Worm (Caenorhabditis elegans) whole organism, L1 larva: ENCODE measurements around the gene fbxa-153.

Experiments used
- C04F5.9 ChIP-seq: sonication (generic microtip); optimal IDR thresholded peaks from 2 replicates; lab custom pipeline; 2016; ENCODE audit warnings: missing genetic modification characterization, missing compliant biosample characterization
- C16A3.4 ChIP-seq: fragments of 150-350 bp; optimal IDR thresholded peaks from 2 replicates; lab custom pipeline; 2014; ENCODE audit warnings: missing biosample characterization, missing genetic modification characterization
- F16B12.6 ChIP-seq: fragments of 150-350 bp; optimal IDR thresholded peaks from 2 replicates; lab custom pipeline; 2014; ENCODE audit warnings: missing biosample characterization, missing genetic modification characterization
- Y116A8C.19 ChIP-seq: sonication (generic microtip); optimal IDR thresholded peaks from 2 replicates; lab custom pipeline; 2016; ENCODE audit warnings: missing compliant biosample characterization, missing genetic modification characterization, borderline replicate concordance
- aha-1 ChIP-seq: fragments of 150-350 bp; optimal IDR thresholded peaks from 2 replicates; lab custom pipeline; 2014; ENCODE audit warnings: missing biosample characterization, missing genetic modification characterization
- aly-2 ChIP-seq: fragments of 150-350 bp; optimal IDR thresholded peaks from 2 replicates; lab custom pipeline; 2014; ENCODE audit warnings: missing biosample characterization, missing genetic modification characterization
- blmp-1 ChIP-seq: fragments of 150-350 bp; optimal IDR thresholded peaks from 2 replicates; lab custom pipeline; 2014; ENCODE audit warnings: missing biosample characterization, missing genetic modification characterization
- ceh-63 ChIP-seq: fragments of 200-800 bp; sonication (Bioruptor generic); optimal IDR thresholded peaks from 2 replicates; lab custom pipeline; 2018; ENCODE audit warnings: mild to moderate bottlenecking, missing genetic modification characterization, missing compliant biosample characterization
- ceh-8 ChIP-seq: fragments of 200-800 bp; sonication (Bioruptor generic); optimal IDR thresholded peaks from 2 replicates; lab custom pipeline; 2018; ENCODE audit warnings: mild to moderate bottlenecking, missing genetic modification characterization, moderate library complexity, missing compliant biosample characterization
- ceh-82 ChIP-seq, 3 experiments: fragments of 150-350 bp in 1 of 3; sonication (generic microtip) in 2 of 3; optimal IDR thresholded peaks; 2 replicates each; lab custom pipeline; 2014 to 2017; ENCODE audit warnings: missing biosample characterization in 3 of 3, missing genetic modification characterization in 3 of 3
- ceh-88 ChIP-seq: fragments of 200-800 bp; sonication (Bioruptor generic); IDR thresholded peaks from 2 replicates; pipeline ENCODE4 v1.3.6; 2022; ENCODE audit warnings: missing genetic modification characterization, missing compliant biosample characterization
- ceh-90 ChIP-seq: sonication (generic microtip); optimal IDR thresholded peaks from 2 replicates; lab custom pipeline; 2016; ENCODE audit warnings: missing genetic modification characterization, missing compliant biosample characterization
- ces-1 ChIP-seq: fragments of 150-350 bp; optimal IDR thresholded peaks from 2 replicates; lab custom pipeline; 2014; ENCODE audit warnings: missing biosample characterization, missing genetic modification reagents, missing genetic modification characterization
- dpl-1 ChIP-seq, 3 experiments: fragments of 150-350 bp in 2 of 3; sonication (generic microtip) in 1 of 3; optimal IDR thresholded peaks; 2 replicates each; lab custom pipeline; 2014 to 2017; ENCODE audit warnings: missing biosample characterization in 3 of 3, missing genetic modification characterization in 3 of 3, missing genetic modification reagents in 3 of 3
- dsc-1 ChIP-seq: sonication (generic microtip); optimal IDR thresholded peaks from 2 replicates; lab custom pipeline; 2016; ENCODE audit warnings: mild to moderate bottlenecking, missing genetic modification characterization, missing compliant biosample characterization
- elt-2 ChIP-seq: sonication (generic microtip); optimal IDR thresholded peaks from 2 replicates; lab custom pipeline; 2016; ENCODE audit warnings: missing genetic modification characterization, mild to moderate bottlenecking, inconsistent platforms, missing compliant biosample characterization, missing genetic modification reagents
- elt-3 ChIP-seq, 6 experiments: fragments of 150-350 bp in 1 of 6; sonication (generic microtip); optimal IDR thresholded peaks; 2 replicates each; lab custom pipeline; 2017 to 2018; ENCODE audit warnings: missing biosample characterization in 6 of 6, missing genetic modification characterization in 6 of 6, inconsistent platforms in 1 of 6
- fkh-10 ChIP-seq: sonication (generic microtip); optimal IDR thresholded peaks from 2 replicates; lab custom pipeline; 2017; ENCODE audit warnings: missing biosample characterization, missing genetic modification reagents, missing genetic modification characterization
- fkh-4 ChIP-seq: sonication (generic microtip); optimal IDR thresholded peaks from 2 replicates; lab custom pipeline; 2016; ENCODE audit warnings: missing compliant biosample characterization, missing genetic modification characterization, borderline replicate concordance
- fkh-8 ChIP-seq: sonication (generic microtip); optimal IDR thresholded peaks from 2 replicates; lab custom pipeline; 2016; ENCODE audit warnings: mild to moderate bottlenecking, missing genetic modification characterization, missing compliant biosample characterization
- fos-1 ChIP-seq: fragments of 150-350 bp; optimal IDR thresholded peaks from 2 replicates; lab custom pipeline; 2014; ENCODE audit warnings: missing biosample characterization, missing genetic modification characterization
- grh-1 ChIP-seq: fragments of 200-800 bp; sonication (Bioruptor generic); IDR thresholded peaks from 2 replicates; pipeline ENCODE4 v1.3.6; 2022; ENCODE audit warnings: missing genetic modification reagents, missing genetic modification characterization, missing compliant biosample characterization
- hlh-4 ChIP-seq: sonication (generic microtip); optimal IDR thresholded peaks from 2 replicates; lab custom pipeline; 2016; ENCODE audit warnings: mild to moderate bottlenecking, missing genetic modification characterization, missing compliant biosample characterization
- hpl-2 ChIP-seq: fragments of 150-350 bp; optimal IDR thresholded peaks from 2 replicates; lab custom pipeline; 2014; ENCODE audit warnings: missing biosample characterization, missing genetic modification reagents, missing genetic modification characterization
- isw-1 ChIP-seq: fragments of 200-800 bp; sonication (Bioruptor generic); IDR thresholded peaks from 2 replicates; pipeline ENCODE4 v1.3.6; 2022; ENCODE audit warnings: missing genetic modification characterization, missing compliant biosample characterization
- lin-14 ChIP-seq: fragments of 200-800 bp; sonication (Bioruptor generic); optimal IDR thresholded peaks from 2 replicates; lab custom pipeline; 2018; ENCODE audit warnings: mild to moderate bottlenecking, missing genetic modification characterization, moderate library complexity, missing compliant biosample characterization
- lin-35 ChIP-seq, 2 experiments: fragments of 150-350 bp; optimal IDR thresholded peaks; 2 replicates each; lab custom pipeline; 2014; ENCODE audit warnings: missing biosample characterization in 2 of 2, missing genetic modification characterization in 2 of 2, missing genetic modification reagents in 2 of 2
- lir-3 ChIP-seq: sonication (generic microtip); optimal IDR thresholded peaks from 2 replicates; lab custom pipeline; 2016; ENCODE audit warnings: mild to moderate bottlenecking, missing genetic modification characterization, moderate library complexity, missing compliant biosample characterization; ENCODE audit not compliant: poor library complexity
- mdl-1 ChIP-seq, 2 experiments: fragments of 150-350 bp; optimal IDR thresholded peaks; 2 replicates each; lab custom pipeline; 2014 to 2017; ENCODE audit warnings: missing biosample characterization in 2 of 2, missing genetic modification characterization in 2 of 2, inconsistent platforms in 1 of 2
- mep-1 ChIP-seq: fragments of 150-350 bp; optimal IDR thresholded peaks from 2 replicates; lab custom pipeline; 2014; ENCODE audit warnings: missing biosample characterization, missing genetic modification characterization
- nhr-12 ChIP-seq: sonication (generic microtip); optimal IDR thresholded peaks from 2 replicates; lab custom pipeline; 2017; ENCODE audit warnings: missing biosample characterization, missing genetic modification characterization
- nhr-20 ChIP-seq: sonication (generic microtip); optimal IDR thresholded peaks from 2 replicates; lab custom pipeline; 2016; ENCODE audit warnings: mild to moderate bottlenecking, missing genetic modification characterization, missing compliant biosample characterization
- nhr-237 ChIP-seq: fragments of 150-350 bp; optimal IDR thresholded peaks from 2 replicates; lab custom pipeline; 2014; ENCODE audit warnings: missing biosample characterization, missing genetic modification characterization
- nhr-28 ChIP-seq: fragments of 150-350 bp; optimal IDR thresholded peaks from 2 replicates; lab custom pipeline; 2014; ENCODE audit warnings: missing biosample characterization, missing genetic modification characterization
- nhr-71 ChIP-seq: sonication (generic microtip); optimal IDR thresholded peaks from 2 replicates; lab custom pipeline; 2016; ENCODE audit warnings: mild to moderate bottlenecking, missing genetic modification characterization, moderate library complexity, missing compliant biosample characterization
- nhr-76 ChIP-seq: sonication (generic microtip); optimal IDR thresholded peaks from 2 replicates; lab custom pipeline; 2017; ENCODE audit warnings: missing biosample characterization, missing genetic modification characterization
- nhr-77 ChIP-seq: fragments of 150-350 bp; optimal IDR thresholded peaks from 2 replicates; lab custom pipeline; 2014; ENCODE audit warnings: missing biosample characterization, missing genetic modification characterization
- nhr-85 ChIP-seq: sonication (generic microtip); peaks from one replicate; lab custom pipeline; 2016; ENCODE audit warnings: missing genetic modification characterization, inconsistent platforms, missing compliant biosample characterization
- nhr-90 ChIP-seq: sonication (generic microtip); optimal IDR thresholded peaks from 2 replicates; lab custom pipeline; 2016; ENCODE audit warnings: mild to moderate bottlenecking, missing genetic modification characterization, missing compliant biosample characterization; ENCODE audit not compliant: poor library complexity
- pag-3 ChIP-seq: sonication (generic microtip); optimal IDR thresholded peaks from 2 replicates; lab custom pipeline; 2017; ENCODE audit warnings: missing genetic modification characterization, mild to moderate bottlenecking, missing compliant biosample characterization, antibody characterized with exemption, borderline replicate concordance; ENCODE audit not compliant: insufficient read depth
- rnt-1 ChIP-seq: sonication (generic microtip); optimal IDR thresholded peaks from 2 replicates; lab custom pipeline; 2016; ENCODE audit warnings: mild to moderate bottlenecking, missing genetic modification characterization, moderate library complexity, missing compliant biosample characterization
- sox-4 ChIP-seq: sonication (generic microtip); optimal IDR thresholded peaks from 2 replicates; lab custom pipeline; 2016; ENCODE audit warnings: missing genetic modification characterization, missing compliant biosample characterization
- sptf-1 ChIP-seq: fragments of 150-350 bp; optimal IDR thresholded peaks from 2 replicates; lab custom pipeline; 2014; ENCODE audit warnings: missing biosample characterization, missing genetic modification characterization
- swsn-7 ChIP-seq: sonication (generic microtip); optimal IDR thresholded peaks from 2 replicates; lab custom pipeline; 2016; ENCODE audit warnings: missing genetic modification characterization, missing compliant biosample characterization
- tbx-2 ChIP-seq: sonication (generic microtip); optimal IDR thresholded peaks from 2 replicates; lab custom pipeline; 2016; ENCODE audit warnings: missing genetic modification characterization, missing compliant biosample characterization
- tlp-1 ChIP-seq: fragments of 150-350 bp; optimal IDR thresholded peaks from 2 replicates; lab custom pipeline; 2014; ENCODE audit warnings: missing biosample characterization, missing genetic modification characterization
- unc-62 ChIP-seq: fragments of 150-350 bp; optimal IDR thresholded peaks from 2 replicates; lab custom pipeline; 2014; ENCODE audit warnings: missing biosample characterization, missing genetic modification reagents, missing genetic modification characterization
- unc-86 ChIP-seq: sonication (generic microtip); optimal IDR thresholded peaks from 2 replicates; lab custom pipeline; 2016; ENCODE audit warnings: missing genetic modification characterization, missing compliant biosample characterization
- unc-98 ChIP-seq: fragments of 200-800 bp; sonication (Bioruptor generic); IDR thresholded peaks from 2 replicates; pipeline ENCODE4 v1.3.6; 2022; ENCODE audit warnings: missing genetic modification characterization, missing compliant biosample characterization
- zip-4 ChIP-seq: fragments of 200-800 bp; sonication (Bioruptor generic); optimal IDR thresholded peaks from 2 replicates; lab custom pipeline; 2018; ENCODE audit warnings: mild to moderate bottlenecking, missing genetic modification characterization, moderate library complexity, missing compliant biosample characterization
- ztf-11 ChIP-seq, 2 experiments: sonication (generic microtip); optimal IDR thresholded peaks; 2 replicates each; lab custom pipeline; 2016 to 2017; ENCODE audit warnings: missing genetic modification characterization in 2 of 2, missing biosample characterization in 1 of 2, missing compliant biosample characterization in 1 of 2

The fbxa-153 gene

DNA sequence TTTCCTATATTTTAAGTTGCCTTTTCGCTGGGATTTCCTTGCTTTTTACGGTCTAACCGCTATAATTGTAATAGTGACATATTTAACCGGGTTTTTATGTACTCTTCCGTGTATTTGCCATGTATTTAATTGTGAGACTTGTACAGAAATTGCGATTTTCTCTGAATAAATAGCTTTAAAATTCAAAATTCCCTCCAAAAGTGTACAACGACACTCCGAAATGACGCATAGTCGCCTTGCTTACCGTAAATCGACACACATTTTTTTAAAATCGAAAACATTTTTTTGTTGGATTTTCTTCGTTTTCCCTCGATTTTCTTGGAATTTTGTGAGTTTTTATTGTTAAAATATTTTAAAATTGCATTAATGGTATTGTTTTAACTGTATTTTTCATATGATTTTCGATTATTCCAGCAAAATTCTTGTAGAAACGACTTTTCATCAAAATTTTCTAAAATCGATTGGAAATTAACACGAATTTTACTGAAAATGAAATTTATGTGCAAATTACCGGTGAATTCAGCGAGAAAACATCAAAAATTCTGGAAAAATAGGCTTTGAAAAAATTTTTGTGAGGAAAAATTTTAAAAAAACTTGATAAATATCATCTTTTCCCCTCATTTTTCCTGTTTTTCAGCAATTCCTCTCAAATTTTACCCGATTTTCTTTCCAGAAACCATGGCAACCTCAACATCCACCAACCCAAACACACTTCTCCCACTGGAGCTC is 40.3 kb downstream of the fbxa-153 start, which contains the start of gene lsm-5:
lsm-5 (plus strand) TSS at position 679 of the 729 bp plus-strand sequence.
- TF ChIP-seq ceh-8 (GFP tag; lab: Kevin White, UChicago) (no peak), ceh-82 (tag; optimal IDR thresholded peaks at IDR 0.05; lab: Kevin White, UChicago) (peak in 2 of 3 experiments; percentile 48 to 56), nhr-237 (tag; lab: Kevin White, UChicago) (no peak), blmp-1 (tag; lab: Kevin White, UChicago) (no peak), fkh-10 (GFP tag; lab: Kevin White, UChicago) (no peak), lin-14 (peak; percentile 63), tbx-2 (tag; lab: Kevin White, UChicago) (peak; percentile 63), nhr-71 (peak; percentile 64), nhr-85 (no peak), C04F5.9 (tag; lab: Kevin White, UChicago) (no peak), rnt-1 (peak; percentile 51), zip-4 (GFP tag; lab: Kevin White, UChicago) (no peak), lir-3 (no peak), ces-1 (GFP tag; lab: Kevin White, UChicago) (no peak), tlp-1 (tag; lab: Kevin White, UChicago) (no peak), nhr-90 (tag; lab: Kevin White, UChicago) (peak; percentile 13), sox-4 (tag; lab: Kevin White, UChicago) (no peak), unc-98 (GFP tag; lab: Robert Waterston, UW) (no peak), hpl-2 (GFP tag; lab: Kevin White, UChicago) (no peak), dpl-1 (GFP tag; optimal IDR thresholded peaks at IDR 0.05; lab: Kevin White, UChicago) (peak; percentile 91 to 96 (median 95)), isw-1 (GFP tag; lab: Robert Waterston, UW) (peak; percentile 39), ceh-90 (no peak), ceh-63 (GFP tag; lab: Kevin White, UChicago) (no peak), aha-1 (tag; lab: Kevin White, UChicago) (no peak), aly-2 (tag; lab: Kevin White, UChicago) (peak; percentile 93), lin-35 (GFP tag; optimal IDR thresholded peaks at IDR 0.05; lab: Kevin White, UChicago) (peak; percentile 95 to 97), unc-62 (GFP tag; lab: Kevin White, UChicago) (no peak), swsn-7 (peak; percentile 32), F16B12.6 (tag; lab: Kevin White, UChicago) (peak; percentile 19), hlh-4 (tag; lab: Kevin White, UChicago) (no peak), fkh-8 (tag; lab: Kevin White, UChicago) (peak; percentile 4), elt-2 (tag; lab: Kevin White, UChicago) (peak; percentile 2), nhr-76 (tag; lab: Kevin White, UChicago) (no peak), unc-86 (peak; percentile 5), sptf-1 (tag; lab: Kevin White, UChicago) (no peak), mdl-1 (tag; optimal IDR thresholded peaks at IDR 0.05; lab: Kevin White, UChicago) (peak in 1 of 2 experiments; percentile 26), elt-3 (tag; optimal IDR thresholded peaks at IDR 0.05; lab: Kevin White, UChicago) (peak in 1 of 6 experiments; percentile 58), C16A3.4 (tag; lab: Kevin White, UChicago) (peak; percentile 56), nhr-20 (peak; percentile 43), nhr-28 (tag; lab: Kevin White, UChicago) (no peak), ceh-88 (GFP tag; lab: Robert Waterston, UW) (no peak), nhr-12 (tag; lab: Kevin White, UChicago) (no peak), nhr-77 (peak; percentile 34), ztf-11 (tag; optimal IDR thresholded peaks at IDR 0.05; lab: Kevin White, UChicago) (no peak), mep-1 (peak; percentile 50), grh-1 (GFP tag; lab: Robert Waterston, UW) (no peak), pag-3 (no peak), Y116A8C.19 (tag; lab: Kevin White, UChicago) (no peak), dsc-1 (tag; lab: Kevin White, UChicago) (no peak), fkh-4 (tag; lab: Kevin White, UChicago) (no peak), fos-1 (tag; lab: Kevin White, UChicago) (peak; percentile 11)
